Worm (Caenorhabditis elegans) whole organism, L1 larva: ENCODE results near the gene K01G5.8.

ENCODE experiments used
- ama-1 ChIP-seq: fragments of 150-350 bp; optimal IDR thresholded peaks from 2 replicates; lab custom pipeline; 2014
- nhr-71 ChIP-seq: sonication (generic microtip); optimal IDR thresholded peaks from 2 replicates; lab custom pipeline; 2016; ENCODE audit warnings: mild to moderate bottlenecking, missing genetic modification characterization, moderate library complexity, missing compliant biosample characterization
- sox-4 ChIP-seq: sonication (generic microtip); optimal IDR thresholded peaks from 2 replicates; lab custom pipeline; 2016; ENCODE audit warnings: missing genetic modification characterization, missing compliant biosample characterization
- unc-62 ChIP-seq: fragments of 150-350 bp; optimal IDR thresholded peaks from 2 replicates; lab custom pipeline; 2014; ENCODE audit warnings: missing biosample characterization, missing genetic modification reagents, missing genetic modification characterization
- ztf-11 ChIP-seq, 2 experiments: sonication (generic microtip); optimal IDR thresholded peaks; 2 replicates each; lab custom pipeline; 2016 to 2017; ENCODE audit warnings: missing genetic modification characterization in 2 of 2, missing biosample characterization in 1 of 2, missing compliant biosample characterization in 1 of 2

DNA sequence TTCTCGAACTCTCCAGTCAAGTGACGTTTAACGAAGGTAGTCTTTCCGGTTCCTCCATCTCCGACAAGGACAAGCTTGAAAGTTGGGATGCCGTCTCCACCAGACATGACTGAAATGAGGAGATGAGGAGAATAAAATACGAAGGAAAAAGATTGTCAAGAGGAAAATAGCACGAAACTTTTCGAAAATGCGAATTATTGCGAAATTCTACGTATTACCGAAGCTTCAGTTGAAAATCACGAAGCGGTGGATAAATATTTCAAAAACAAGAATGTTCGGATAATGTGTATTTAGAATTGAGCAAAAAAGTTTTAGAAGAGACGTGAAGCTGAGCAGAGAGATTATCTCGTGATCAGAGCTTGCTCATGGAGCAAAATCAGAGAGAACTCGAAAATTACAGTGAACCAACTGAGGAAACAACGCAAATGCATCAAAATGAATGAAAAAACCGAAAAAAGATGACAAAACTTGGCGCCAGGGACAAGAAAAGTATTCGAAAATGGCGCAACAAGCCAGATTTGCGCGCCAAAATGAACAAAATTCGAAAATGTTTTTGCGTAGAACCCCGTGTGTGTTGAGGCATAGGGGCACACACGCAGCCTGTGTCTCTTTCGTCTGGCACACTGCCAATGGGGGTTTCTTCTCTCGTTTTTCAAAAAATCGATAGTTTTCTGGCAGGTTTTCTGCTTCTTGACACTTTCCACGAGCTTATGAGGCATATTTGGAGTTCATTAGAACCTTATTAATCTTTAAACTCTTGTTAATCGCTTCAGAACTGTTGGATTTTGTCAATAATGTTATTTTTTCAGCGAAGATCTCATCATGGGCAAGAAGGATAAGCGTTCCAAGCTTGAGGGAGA lies 7.3 kb upstream of the K01G5.8 start, which contains the start of the genes ran-1 and dkc-1:
- TF ChIP-seq sox-4 (tag; lab: Kevin White, UChicago): no peak
- TF ChIP-seq nhr-71 (tag; lab: Kevin White, UChicago): peak; percentile 64
- no peak for TF ChIP-seq unc-62 (GFP tag; lab: Kevin White, UChicago)
- TF ChIP-seq ama-1: no peak
- TF ChIP-seq ztf-11 (tag; optimal IDR thresholded peaks at IDR 0.05; lab: Kevin White, UChicago): no peak
